Worm (Caenorhabditis elegans): ENCODE data around the gene spin-2.

DNA sequence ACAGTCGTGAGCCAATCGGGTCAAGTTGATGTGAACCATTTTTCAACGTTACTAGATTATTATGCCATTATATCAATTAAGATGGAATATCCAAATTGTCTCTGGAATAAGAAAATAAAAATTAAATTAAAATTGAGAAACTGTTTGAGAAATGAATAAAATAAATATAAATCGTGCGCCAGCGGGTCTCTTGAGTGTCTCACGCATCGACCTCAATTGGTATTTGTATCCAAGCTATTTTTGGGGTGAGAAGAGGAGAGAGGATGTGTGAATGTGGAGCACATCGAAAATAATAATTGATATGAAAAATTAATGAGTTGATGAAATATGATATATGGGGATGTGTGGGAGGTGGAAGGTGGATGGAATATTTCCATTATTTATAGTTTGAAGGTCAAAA is 47.9 kb upstream of the spin-2 start, which contains the start of gene F49E11.2:
- no peak for TF ChIP-seq him-1 (tag; optimal IDR thresholded peaks at IDR 0.05)
- no peak for TF ChIP-seq W03F9.2 (tag; optimal IDR thresholded peaks at IDR 0.05)
